Worm (Caenorhabditis elegans): ENCODE results near the gene C24B5.4.

- TF ChIP-seq ceh-36 (tag; optimal IDR thresholded peaks at IDR 0.05) (no peak), aly-1 (tag; optimal IDR thresholded peaks at IDR 0.05) (no peak), tra-4 (tag; optimal IDR thresholded peaks at IDR 0.05) (no peak), ama-1 (optimal IDR thresholded peaks at IDR 0.05) (no peak), flt-1 (GFP tag; IDR thresholded peaks at IDR 0.05) (no peak), hmg-4 (GFP tag; optimal IDR thresholded peaks at IDR 0.05) (no peak), tbx-37 (GFP tag; conservative IDR thresholded peaks at IDR 0.05) (no peak), sea-1 (GFP tag; conservative IDR thresholded peaks at IDR 0.05) (no peak), tbx-11 (GFP tag; IDR thresholded peaks at IDR 0.05) (no peak), ceh-13 (GFP tag; optimal IDR thresholded peaks at IDR 0.05) (no peak), B0310.2 (tag; optimal IDR thresholded peaks at IDR 0.05) (no peak), hmbx-1 (tag; optimal IDR thresholded peaks at IDR 0.05) (no peak)
These were observed 10.3 kb upstream of the C24B5.4 start, which contains the start of gene inx-10 for ce11 chrV:9207377-9207776.
